Fruit fly (Drosophila melanogaster) whole organism, wandering third instar larva: Measurements from ENCODE around the gene CG17717.

Source experiments
- CG9705 ChIP-seq: fragments of 200-800 bp; sonication (Bioruptor generic); optimal IDR thresholded peaks from 2 replicates; lab custom pipeline; 2018; ENCODE audit warnings: missing biosample characterization, mild to moderate bottlenecking, missing genetic modification characterization
- Dif ChIP-seq: fragments of 200-275, 200-300 bp; sonication (Bioruptor generic); optimal IDR thresholded peaks from 2 replicates; lab custom pipeline; 2018; ENCODE audit warnings: missing biosample characterization, missing genetic modification characterization; ENCODE audit not compliant: partially characterized antibody
- Myc ChIP-seq: fragments of >200 bp; optimal IDR thresholded peaks from 2 replicates; lab custom pipeline; 2017
- Rel ChIP-seq, 2 experiments: fragments of 200-800 bp; sonication (Bioruptor generic) in 1 of 2; optimal IDR thresholded peaks; 2 replicates in 1 of 2; 3 replicates in 1 of 2; lab custom pipeline; 2016 to 2019; ENCODE audit warnings: mild to moderate bottlenecking in 2 of 2, missing biosample characterization in 2 of 2, missing genetic modification characterization in 2 of 2, moderate library complexity in 1 of 2
- br ChIP-seq: fragments of 200-800 bp; sonication (Bioruptor generic); optimal IDR thresholded peaks from 2 replicates; lab custom pipeline; 2016; ENCODE audit warnings: missing biosample characterization, missing genetic modification characterization
- dmrt93B ChIP-seq: fragments of 200-800 bp; sonication (Bioruptor generic); optimal IDR thresholded peaks from 2 replicates; lab custom pipeline; 2018; ENCODE audit warnings: missing biosample characterization, mild to moderate bottlenecking, missing genetic modification characterization
- foxo ChIP-seq, 2 experiments: fragments of 200-800 bp; sonication (Bioruptor generic); optimal IDR thresholded peaks; 2 replicates in 1 of 2; 3 replicates in 1 of 2; lab custom pipeline; 2016 to 2017; ENCODE audit warnings: missing biosample characterization in 2 of 2, missing genetic modification characterization in 2 of 2
- h ChIP-seq: fragments of 200-800 bp; sonication (Bioruptor generic); optimal IDR thresholded peaks from 3 replicates; lab custom pipeline; 2016; ENCODE audit warnings: missing biosample characterization, mild to moderate bottlenecking, missing genetic modification characterization
- jim ChIP-seq: fragments of 175-275, 200-325 bp; sonication (Bioruptor generic); optimal IDR thresholded peaks from 2 replicates; lab custom pipeline; 2016; ENCODE audit warnings: missing biosample characterization, mild to moderate bottlenecking, missing genetic modification characterization
- lola ChIP-seq: fragments of >200 bp; optimal IDR thresholded peaks from 2 replicates; lab custom pipeline; 2017; ENCODE audit warnings: missing biosample characterization, missing genetic modification characterization
- rgr ChIP-seq: fragments of 200-800 bp; sonication (Bioruptor generic); optimal IDR thresholded peaks from 3 replicates; lab custom pipeline; 2016; ENCODE audit warnings: missing biosample characterization, mild to moderate bottlenecking, missing genetic modification characterization
- sage ChIP-seq: fragments of 200-800 bp; sonication (Bioruptor generic); optimal IDR thresholded peaks from 2 replicates; lab custom pipeline; 2016; ENCODE audit warnings: missing biosample characterization, mild to moderate bottlenecking, missing genetic modification characterization
- usp ChIP-seq: fragments of >200 bp; optimal IDR thresholded peaks from 2 replicates; lab custom pipeline; 2017; ENCODE audit warnings: missing biosample characterization, missing genetic modification characterization

dm6 chrX:6624006-6624745, 35.1 kb downstream of the CG17717 start:
- TF ChIP-seq rgr (GFP tag; lab: Kevin White, UChicago) (peak; percentile 86), usp (GFP tag; lab: Kevin White, UChicago) (no peak), CG9705 (GFP tag; lab: Kevin White, UChicago) (peak; percentile 64), sage (peak; percentile 79), jim (GFP tag; lab: Kevin White, UChicago) (no peak), lola (GFP tag; lab: Kevin White, UChicago) (no peak), dmrt93B (GFP tag; lab: Kevin White, UChicago) (peak; percentile 71), h (GFP tag; lab: Kevin White, UChicago) (peak; percentile 87), foxo (GFP tag; optimal IDR thresholded peaks at IDR 0.05; lab: Kevin White, UChicago) (peak in 1 of 2 experiments; percentile 87), br (GFP tag; lab: Kevin White, UChicago) (peak; percentile 72), Rel (GFP tag; optimal IDR thresholded peaks at IDR 0.05; lab: Kevin White, UChicago) (peak; percentile 28), Rel (tag; optimal IDR thresholded peaks at IDR 0.05; lab: Kevin White, UChicago) (peak; percentile 48), Myc (lab: Kevin White, UChicago) (no peak), Dif (no peak)
